Fruit fly (Drosophila melanogaster) whole organism, wandering third instar larva: ENCODE results near the gene Eh.

Experiments
- Abd-B ChIP-seq: fragments of >200 bp; optimal IDR thresholded peaks from 2 replicates; lab custom pipeline; 2017; ENCODE audit warnings: missing biosample characterization, missing genetic modification characterization
- CG32264 ChIP-seq: fragments of 200-800 bp; sonication (Bioruptor generic); optimal IDR thresholded peaks from 2 replicates; lab custom pipeline; 2016; ENCODE audit warnings: missing biosample characterization, missing genetic modification characterization
- CG9705 ChIP-seq: fragments of 200-800 bp; sonication (Bioruptor generic); optimal IDR thresholded peaks from 2 replicates; lab custom pipeline; 2018; ENCODE audit warnings: missing biosample characterization, mild to moderate bottlenecking, missing genetic modification characterization
- GATAd ChIP-seq: sonication (Bioruptor generic); optimal IDR thresholded peaks from 2 replicates; lab custom pipeline; 2016; ENCODE audit warnings: missing biosample characterization, missing genetic modification characterization
- Jra ChIP-seq: sonication (Bioruptor generic); optimal IDR thresholded peaks from 2 replicates; lab custom pipeline; 2016; ENCODE audit warnings: missing biosample characterization, missing genetic modification characterization
- Myc ChIP-seq: fragments of >200 bp; optimal IDR thresholded peaks from 2 replicates; lab custom pipeline; 2017
- OdsH ChIP-seq: fragments of 200-800 bp; sonication (Bioruptor generic); optimal IDR thresholded peaks from 2 replicates; lab custom pipeline; 2016; ENCODE audit warnings: missing biosample characterization, mild to moderate bottlenecking, missing genetic modification characterization
- dsf ChIP-seq: sonication (Bioruptor generic); optimal IDR thresholded peaks from 2 replicates; lab custom pipeline; 2016; ENCODE audit warnings: missing biosample characterization, missing genetic modification characterization, borderline replicate concordance
- h ChIP-seq: fragments of 200-800 bp; sonication (Bioruptor generic); optimal IDR thresholded peaks from 3 replicates; lab custom pipeline; 2016; ENCODE audit warnings: missing biosample characterization, mild to moderate bottlenecking, missing genetic modification characterization
- psq ChIP-seq: fragments of 200-800 bp; sonication (Bioruptor generic); optimal IDR thresholded peaks from 3 replicates; lab custom pipeline; 2017; ENCODE audit warnings: missing biosample characterization, mild to moderate bottlenecking, missing genetic modification characterization, moderate library complexity
- sage ChIP-seq: fragments of 200-800 bp; sonication (Bioruptor generic); optimal IDR thresholded peaks from 2 replicates; lab custom pipeline; 2016; ENCODE audit warnings: missing biosample characterization, mild to moderate bottlenecking, missing genetic modification characterization

DNA sequence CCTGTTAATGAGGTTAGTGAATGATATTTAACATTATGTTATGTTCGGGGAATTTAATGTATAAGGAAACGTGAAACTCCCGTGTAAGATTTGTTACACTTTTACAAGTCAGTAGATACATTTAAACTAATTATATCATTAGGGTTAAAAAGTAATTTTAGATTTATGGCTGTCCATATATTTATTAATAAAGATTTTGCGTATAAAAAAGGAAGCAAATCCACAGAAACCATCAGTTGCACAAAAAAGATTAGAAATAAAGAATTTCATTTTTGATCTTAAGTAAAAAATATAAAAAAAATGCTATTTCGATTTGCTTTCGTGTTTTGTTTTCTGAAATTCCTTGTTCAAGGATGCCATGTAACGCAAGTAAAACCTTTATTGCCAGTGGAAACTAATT, 28.3 kb downstream of the Eh start, which contains the start of gene CG42835:
- TF ChIP-seq h (GFP tag; lab: Kevin White, UChicago), result no peak
- TF ChIP-seq psq (GFP tag; lab: Kevin White, UChicago), result no peak
- no peak for TF ChIP-seq CG9705 (GFP tag; lab: Kevin White, UChicago)
- no peak for TF ChIP-seq sage
- no peak for TF ChIP-seq GATAd
- no peak for TF ChIP-seq OdsH (GFP tag; lab: Kevin White, UChicago)
- TF ChIP-seq Jra (GFP tag; lab: Kevin White, UChicago), result no peak
- no peak for TF ChIP-seq Abd-B (GFP tag; lab: Kevin White, UChicago)
- TF ChIP-seq CG32264, result no peak
- no peak for TF ChIP-seq dsf (GFP tag; lab: Kevin White, UChicago)
- TF ChIP-seq Myc (lab: Kevin White, UChicago), result no peak
